Worm (Caenorhabditis elegans) whole organism, L4 larva: ENCODE data around the gene E02H1.1.

Experiments
- D1046.2 ChIP-seq: fragments of 200-800 bp; sonication (Bioruptor generic); IDR thresholded peaks from 2 replicates; pipeline ENCODE4 v1.3.6; 2022; ENCODE audit warnings: missing genetic modification characterization, missing compliant biosample characterization
- F26F4.8 ChIP-seq: fragments of 200-800 bp; sonication (Bioruptor generic); conservative IDR thresholded peaks from 2 replicates; pipeline ENCODE4 v1.3.6; 2022; ENCODE audit warnings: missing genetic modification characterization, missing compliant biosample characterization
- F49E8.2 ChIP-seq: sonication (generic microtip); optimal IDR thresholded peaks from 2 replicates; lab custom pipeline; 2016; ENCODE audit warnings: missing compliant biosample characterization, mild to moderate bottlenecking, missing genetic modification characterization, borderline replicate concordance
- R02D3.7 ChIP-seq: fragments of 150-350 bp; sonication (generic microtip); optimal IDR thresholded peaks from 3 replicates; lab custom pipeline; 2014; ENCODE audit warnings: missing biosample characterization, missing genetic modification characterization
- T20F7.1 ChIP-seq: fragments of 200-800 bp; sonication (Bioruptor generic); optimal IDR thresholded peaks from 2 replicates; lab custom pipeline; 2018; ENCODE audit warnings: mild to moderate bottlenecking, missing genetic modification characterization, missing compliant biosample characterization
- Y105C5A.15 ChIP-seq: fragments of 200-800 bp; sonication (Bioruptor generic); IDR thresholded peaks from 2 replicates; pipeline ENCODE4 v1.3.6; 2022; ENCODE audit warnings: missing genetic modification characterization, missing compliant biosample characterization
- Y5F2A.4 ChIP-seq: fragments of 200-800 bp; sonication (Bioruptor generic); optimal IDR thresholded peaks from 2 replicates; lab custom pipeline; 2018; ENCODE audit warnings: mild to moderate bottlenecking, missing genetic modification characterization, missing compliant biosample characterization
- ZK337.2 ChIP-seq: fragments of 200-800 bp; sonication (Bioruptor generic); IDR thresholded peaks from 2 replicates; pipeline ENCODE4 v1.3.6; 2022; ENCODE audit warnings: missing genetic modification reagents, missing genetic modification characterization, missing compliant biosample characterization
- aha-1 ChIP-seq: fragments of 150-350 bp; peaks from one replicate; lab custom pipeline; 2014; ENCODE audit warnings: missing biosample characterization, missing genetic modification characterization
- arid-1 ChIP-seq: fragments of 200-800 bp; sonication (Bioruptor generic); conservative IDR thresholded peaks from 2 replicates; pipeline ENCODE4 v1.3.6; 2022; ENCODE audit warnings: missing genetic modification reagents, missing genetic modification characterization, missing compliant biosample characterization
- daf-16 ChIP-seq, 3 experiments: sonication (generic microtip); optimal IDR thresholded peaks; 2 replicates each; lab custom pipeline; 2016 to 2017; ENCODE audit warnings: missing genetic modification characterization in 3 of 3, missing genetic modification reagents in 3 of 3, mild to moderate bottlenecking in 2 of 3, missing compliant biosample characterization in 2 of 3, missing biosample characterization in 1 of 3, moderate library complexity in 1 of 3
- dmd-6 ChIP-seq: fragments of 200-800 bp; sonication (Bioruptor generic); IDR thresholded peaks from 2 replicates; pipeline ENCODE4 v1.3.6; 2022; ENCODE audit warnings: missing genetic modification reagents, missing genetic modification characterization, missing compliant biosample characterization
- dmd-9 ChIP-seq: fragments of 200-800 bp; sonication (Bioruptor generic); IDR thresholded peaks from 2 replicates; pipeline ENCODE4 v1.3.6; 2022; ENCODE audit warnings: missing genetic modification reagents, missing genetic modification characterization, missing compliant biosample characterization
- dpl-1 ChIP-seq: fragments of 150-350 bp; optimal IDR thresholded peaks from 2 replicates; lab custom pipeline; 2014; ENCODE audit warnings: missing biosample characterization, missing genetic modification reagents, missing genetic modification characterization
- duxl-1 ChIP-seq: sonication (generic microtip); optimal IDR thresholded peaks from 2 replicates; lab custom pipeline; 2016; ENCODE audit warnings: mild to moderate bottlenecking, missing genetic modification characterization, moderate library complexity, missing compliant biosample characterization; ENCODE audit not compliant: poor library complexity
- egl-43 ChIP-seq: fragments of 200-800 bp; sonication (Bioruptor generic); IDR thresholded peaks from 2 replicates; pipeline ENCODE4 v1.3.6; 2022; ENCODE audit warnings: missing genetic modification reagents, missing genetic modification characterization, missing compliant biosample characterization
- gei-8 ChIP-seq: fragments of 200-800 bp; sonication (Bioruptor generic); optimal IDR thresholded peaks from 2 replicates; lab custom pipeline; 2018; ENCODE audit warnings: mild to moderate bottlenecking, missing genetic modification characterization, missing compliant biosample characterization
- hif-1 ChIP-seq, 2 experiments: sonication (generic microtip); optimal IDR thresholded peaks; 2 replicates each; lab custom pipeline; 2016 to 2017; ENCODE audit warnings: missing compliant biosample characterization in 2 of 2, missing genetic modification characterization in 2 of 2, missing genetic modification reagents in 2 of 2, missing genotype in 2 of 2, mild to moderate bottlenecking in 1 of 2
- hlh-11 ChIP-seq: fragments of 200-800 bp; sonication (Bioruptor generic); optimal IDR thresholded peaks from 2 replicates; lab custom pipeline; 2018; ENCODE audit warnings: mild to moderate bottlenecking, missing genetic modification characterization, missing compliant biosample characterization
- hlh-30 ChIP-seq: sonication (generic microtip); optimal IDR thresholded peaks from 2 replicates; lab custom pipeline; 2017; ENCODE audit warnings: antibody characterized with exemption, mild to moderate bottlenecking, missing genetic modification characterization, missing compliant biosample characterization; ENCODE audit not compliant: insufficient read depth
- lin-1 ChIP-seq: fragments of 200-800 bp; sonication (Bioruptor generic); IDR thresholded peaks from 2 replicates; pipeline ENCODE4 v1.3.6; 2022; ENCODE audit warnings: missing genetic modification reagents, missing genetic modification characterization, missing compliant biosample characterization
- lin-13 ChIP-seq: fragments of 150-350 bp; optimal IDR thresholded peaks from 2 replicates; lab custom pipeline; 2014; ENCODE audit warnings: missing biosample characterization, missing genetic modification reagents, missing genetic modification characterization
- lin-15B ChIP-seq: fragments of 150-350 bp; sonication (generic microtip); optimal IDR thresholded peaks from 3 replicates; lab custom pipeline; 2014; ENCODE audit warnings: missing biosample characterization, missing genetic modification characterization
- lin-38 ChIP-seq: fragments of 200-800 bp; sonication (Bioruptor generic); IDR thresholded peaks from 2 replicates; pipeline ENCODE4 v1.3.6; 2022; ENCODE audit warnings: missing genetic modification reagents, missing genetic modification characterization, missing compliant biosample characterization
- lsy-2 ChIP-seq, 2 experiments: fragments of 150-350 bp in 1 of 2; sonication (generic microtip) in 1 of 2; optimal IDR thresholded peaks; 2 replicates each; lab custom pipeline; 2014 to 2017; ENCODE audit warnings: missing biosample characterization in 2 of 2, missing genetic modification characterization in 2 of 2
- madf-5 ChIP-seq, 2 experiments: fragments of 200-800 bp; sonication (Bioruptor generic); IDR thresholded peaks; 2 replicates each; pipeline ENCODE4 v1.3.6; 2022; ENCODE audit warnings: missing compliant biosample characterization in 2 of 2, missing genetic modification characterization in 2 of 2
- mdl-1 ChIP-seq, 2 experiments: fragments of 150-350 bp in 1 of 2; sonication (generic microtip) in 1 of 2; optimal IDR thresholded peaks; 2 replicates each; lab custom pipeline; 2014 to 2017; ENCODE audit warnings: missing biosample characterization in 2 of 2, missing genetic modification characterization in 2 of 2
- mes-2 ChIP-seq: sonication (generic microtip); optimal IDR thresholded peaks from 2 replicates; lab custom pipeline; 2016; ENCODE audit warnings: missing genotype, mild to moderate bottlenecking, missing genetic modification characterization, missing compliant biosample characterization; ENCODE audit not compliant: poor library complexity, severe bottlenecking
- mxl-3 ChIP-seq: fragments of 200-800 bp; sonication (Bioruptor generic); optimal IDR thresholded peaks from 2 replicates; lab custom pipeline; 2018; ENCODE audit warnings: mild to moderate bottlenecking, missing genetic modification characterization, missing compliant biosample characterization
- nhr-11 ChIP-seq: fragments of 150-350 bp; optimal IDR thresholded peaks from 2 replicates; lab custom pipeline; 2014; ENCODE audit warnings: missing biosample characterization, missing genetic modification characterization
- nhr-111 ChIP-seq: fragments of 200-800 bp; sonication (Bioruptor generic); optimal IDR thresholded peaks from 2 replicates; lab custom pipeline; 2018; ENCODE audit warnings: mild to moderate bottlenecking, missing genetic modification characterization, missing compliant biosample characterization
- nhr-237 ChIP-seq: sonication (generic microtip); optimal IDR thresholded peaks from 2 replicates; lab custom pipeline; 2017; ENCODE audit warnings: missing biosample characterization, missing genetic modification characterization
- nhr-28 ChIP-seq: fragments of 150-350 bp; optimal IDR thresholded peaks from 2 replicates; lab custom pipeline; 2014; ENCODE audit warnings: missing biosample characterization, missing genetic modification characterization
- nhr-48 ChIP-seq: sonication (generic microtip); optimal IDR thresholded peaks from 2 replicates; lab custom pipeline; 2016; ENCODE audit warnings: mild to moderate bottlenecking, missing genetic modification characterization, missing compliant biosample characterization
- nhr-77 ChIP-seq: fragments of 150-350 bp; optimal IDR thresholded peaks from 2 replicates; lab custom pipeline; 2014; ENCODE audit warnings: missing biosample characterization, missing genetic modification characterization
- pha-4 ChIP-seq, 2 experiments: fragments of 150-350 bp in 1 of 2; fragments of 200-800 bp in 1 of 2; sonication (Bioruptor generic) in 1 of 2; IDR thresholded peaks in 1 of 2; optimal IDR thresholded peaks in 1 of 2; 2 replicates each; pipeline versions ENCODE4 v1.3.6 to Lab custom; 2014 to 2022; ENCODE audit warnings: missing genetic modification characterization in 2 of 2, missing genetic modification reagents in 2 of 2, missing biosample characterization in 1 of 2, missing compliant biosample characterization in 1 of 2
- php-3 ChIP-seq: fragments of 200-800 bp; sonication (Bioruptor generic); IDR thresholded peaks from 2 replicates; pipeline ENCODE4 v1.3.6; 2022; ENCODE audit warnings: missing genetic modification reagents, missing genetic modification characterization, missing compliant biosample characterization
- pqm-1 ChIP-seq: sonication (generic microtip); optimal IDR thresholded peaks from 2 replicates; lab custom pipeline; 2017; ENCODE audit warnings: missing biosample characterization, missing genetic modification characterization
- saeg-2 ChIP-seq: fragments of 200-800 bp; sonication (Bioruptor generic); IDR thresholded peaks from 2 replicates; pipeline ENCODE4 v1.3.6; 2022; ENCODE audit warnings: missing genetic modification reagents, missing genetic modification characterization, missing compliant biosample characterization
- snpc-1.2 ChIP-seq: fragments of 200-800 bp; sonication (Bioruptor generic); IDR thresholded peaks from 2 replicates; pipeline ENCODE4 v1.3.6; 2022; ENCODE audit warnings: missing genetic modification reagents, missing genetic modification characterization, missing compliant biosample characterization
- snpc-4 ChIP-seq: fragments of 150-350 bp; optimal IDR thresholded peaks from 2 replicates; lab custom pipeline; 2014; ENCODE audit warnings: missing biosample characterization, missing genetic modification characterization
- tag-97 ChIP-seq: fragments of 200-800 bp; sonication (Bioruptor generic); IDR thresholded peaks from 2 replicates; pipeline ENCODE4 v1.3.6; 2022; ENCODE audit warnings: missing genetic modification characterization, missing compliant biosample characterization
- vab-7 ChIP-seq: fragments of 200-800 bp; sonication (Bioruptor generic); IDR thresholded peaks from 2 replicates; pipeline ENCODE4 v1.3.6; 2022; ENCODE audit warnings: missing genetic modification reagents, missing genetic modification characterization, missing compliant biosample characterization
- zfp-2 ChIP-seq: sonication (generic microtip); optimal IDR thresholded peaks from 2 replicates; lab custom pipeline; 2016; ENCODE audit warnings: mild to moderate bottlenecking, missing genetic modification characterization, missing compliant biosample characterization
- zip-11 ChIP-seq: fragments of 200-800 bp; sonication (Bioruptor generic); IDR thresholded peaks from 2 replicates; pipeline ENCODE4 v1.3.6; 2022; ENCODE audit warnings: missing genetic modification characterization, missing compliant biosample characterization
- ztf-11 ChIP-seq: fragments of 150-350 bp; optimal IDR thresholded peaks from 2 replicates; lab custom pipeline; 2014; ENCODE audit warnings: missing biosample characterization, missing genetic modification characterization

The E02H1.1 gene

DNA sequence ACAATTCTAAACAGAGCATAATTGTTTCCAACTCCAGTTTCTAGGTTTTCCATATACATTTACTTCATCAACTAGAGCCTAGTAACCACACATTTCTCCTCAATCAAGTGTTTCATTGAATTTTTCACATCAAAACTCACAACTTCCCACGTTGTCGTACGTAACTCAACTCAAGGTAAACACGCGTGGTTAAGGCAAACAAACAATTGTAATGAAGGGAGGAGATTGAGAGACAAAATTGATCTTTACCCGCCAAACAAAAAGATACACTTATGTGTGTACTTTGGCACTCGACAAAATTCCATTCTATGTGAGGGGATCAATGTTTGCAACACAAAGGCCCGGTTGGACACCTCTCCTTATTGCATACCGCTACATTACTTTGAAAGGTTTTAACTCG is 14.4 kb upstream of the E02H1.1 start, which contains the start of gene nhr-19 (continued):
- peak; percentile 72 for TF ChIP-seq aha-1 (tag; lab: Kevin White, UChicago)
- peak; percentile 23 for TF ChIP-seq nhr-28 (tag; lab: Kevin White, UChicago)
- TF ChIP-seq Y5F2A.4 (GFP tag; lab: Kevin White, UChicago): no peak

ce11 chrII:9604685-9605084 is 13.7 kb upstream of the E02H1.1 start:
- peak; percentile 52; the same call in 1 of the 2 replicates for TF ChIP-seq dmd-6 (GFP tag; lab: Robert Waterston, UW)
- TF ChIP-seq daf-16 (GFP tag; optimal IDR thresholded peaks at IDR 0.05; lab: Kevin White, UChicago): no peak
- TF ChIP-seq daf-16 (tag; optimal IDR thresholded peaks at IDR 0.05; lab: Kevin White, UChicago): peak; percentile 47
- TF ChIP-seq lsy-2 (tag; optimal IDR thresholded peaks at IDR 0.05; lab: Kevin White, UChicago): peak in 1 of 2 experiments; percentile 4
- no peak for TF ChIP-seq egl-43 (GFP tag; lab: Robert Waterston, UW)
- TF ChIP-seq pqm-1 (tag; lab: Kevin White, UChicago): peak; percentile 37
- TF ChIP-seq nhr-28 (tag; lab: Kevin White, UChicago): peak; percentile 40
- TF ChIP-seq dmd-9 (GFP tag; lab: Robert Waterston, UW): no peak
- no peak for TF ChIP-seq snpc-4 (tag; lab: Kevin White, UChicago)
- peak; percentile 25 for TF ChIP-seq hlh-30 (tag; lab: Kevin White, UChicago)
- TF ChIP-seq nhr-77 (tag; lab: Kevin White, UChicago): peak; percentile 15

- no peak for TF ChIP-seq gei-8 (GFP tag; lab: Kevin White, UChicago)
- no peak for TF ChIP-seq zfp-2 (tag; lab: Kevin White, UChicago)
- TF ChIP-seq saeg-2 (GFP tag; lab: Robert Waterston, UW): no peak
- TF ChIP-seq hif-1 (tag; optimal IDR thresholded peaks at IDR 0.05; lab: Kevin White, UChicago): peak in 1 of 2 experiments; percentile 15
- no peak for TF ChIP-seq ztf-11
- peak; percentile 82 for TF ChIP-seq nhr-28 (tag; lab: Kevin White, UChicago)
- no peak for TF ChIP-seq F26F4.8
- no peak for TF ChIP-seq duxl-1
- TF ChIP-seq lin-13 (GFP tag; lab: Kevin White, UChicago): no peak
- TF ChIP-seq mes-2 (tag; lab: Kevin White, UChicago): peak; percentile 30
- no peak for TF ChIP-seq lin-38 (GFP tag; lab: Robert Waterston, UW)
- no peak for TF ChIP-seq Y105C5A.15 (GFP tag; lab: Robert Waterston, UW)
- no peak for TF ChIP-seq nhr-237 (tag; lab: Kevin White, UChicago)
- TF ChIP-seq nhr-11 (tag; lab: Kevin White, UChicago): no peak
- TF ChIP-seq vab-7: no peak
- no peak for TF ChIP-seq nhr-111 (GFP tag; lab: Kevin White, UChicago)
- no peak for TF ChIP-seq nhr-48 (tag; lab: Kevin White, UChicago)
- TF ChIP-seq T20F7.1: no peak
- TF ChIP-seq madf-5 (GFP tag; IDR thresholded peaks at IDR 0.05; lab: Robert Waterston, UW): no peak
- TF ChIP-seq mxl-3 (GFP tag; lab: Kevin White, UChicago): peak; percentile 34
- TF ChIP-seq lin-15B (tag; lab: Kevin White, UChicago): no peak
- no peak for TF ChIP-seq Y5F2A.4 (GFP tag; lab: Kevin White, UChicago)
- no peak for TF ChIP-seq R02D3.7
- TF ChIP-seq tag-97 (GFP tag; lab: Robert Waterston, UW): no peak
- no peak for TF ChIP-seq snpc-1.2 (GFP tag; lab: Robert Waterston, UW)
- no peak for TF ChIP-seq arid-1 (GFP tag; lab: Robert Waterston, UW)
- no peak for TF ChIP-seq dpl-1
- peak in 1 of 2 experiments; percentile 41 for TF ChIP-seq mdl-1 (tag; optimal IDR thresholded peaks at IDR 0.05; lab: Kevin White, UChicago)
- peak; percentile 47 for TF ChIP-seq hlh-11 (tag; lab: Kevin White, UChicago)
- no peak for TF ChIP-seq php-3 (GFP tag; lab: Robert Waterston, UW)
- peak; percentile 58 for TF ChIP-seq aha-1 (tag; lab: Kevin White, UChicago)
- no peak for TF ChIP-seq zip-11
- no peak for TF ChIP-seq pha-4 (GFP tag; IDR thresholded peaks at IDR 0.05; lab: Robert Waterston, UW)
- TF ChIP-seq pha-4 (tag; optimal IDR thresholded peaks at IDR 0.05; lab: Kevin White, UChicago): no peak
- TF ChIP-seq F49E8.2 (tag; lab: Kevin White, UChicago): no peak
- no peak for TF ChIP-seq D1046.2 (GFP tag; lab: Robert Waterston, UW)
- no peak for TF ChIP-seq ZK337.2 (GFP tag; lab: Robert Waterston, UW)
- peak; percentile 31; the same call in 1 of the 2 replicates for TF ChIP-seq lin-1 (GFP tag; lab: Robert Waterston, UW)
Measured at ce11 chrII:9604063-9604462, 13.1 kb upstream of the E02H1.1 start.
